Fruit fly (Drosophila melanogaster): Measurements from ENCODE around the gene Snmp1.

The Snmp1 gene

DNA sequence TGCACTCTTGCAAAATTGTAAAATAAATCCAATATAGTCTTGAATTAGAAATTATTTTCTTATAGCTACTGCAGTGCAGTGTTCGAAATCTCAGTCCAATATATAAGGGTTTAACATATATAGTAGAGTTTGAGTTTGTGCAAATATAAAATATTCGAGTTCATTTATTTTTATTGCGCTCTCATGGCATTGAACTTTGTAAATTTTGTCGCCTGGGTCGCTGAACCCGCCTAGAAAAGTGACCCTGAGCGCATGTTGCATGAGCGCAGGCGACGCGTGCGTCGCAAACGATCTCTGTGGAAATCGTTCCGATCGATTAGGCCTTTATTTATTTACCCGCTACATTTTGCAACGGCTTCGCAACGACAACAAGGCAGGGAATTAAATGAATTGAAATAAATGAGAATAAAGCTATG is 32.0 kb upstream of the Snmp1 start:
- TF ChIP-seq CG17806 (tag; optimal IDR thresholded peaks at IDR 0.05) (peak; percentile 65), Ets98B (GFP tag; IDR thresholded peaks at IDR 0.05) (peak; percentile 53), CG14655 (GFP tag; optimal IDR thresholded peaks at IDR 0.05) (peak; percentile 67), CG10348 (GFP tag; IDR thresholded peaks at IDR 0.05) (0 out of 2 replicates have a peak, but pooled peaks have one; percentile 27), EcR (GFP tag; optimal IDR thresholded peaks at IDR 0.05) (peak; percentile 89), fd96Ca (GFP tag; IDR thresholded peaks at IDR 0.05) (peak; percentile 78), gl (tag; optimal IDR thresholded peaks at IDR 0.05) (no peak), CG8159 (tag; optimal IDR thresholded peaks at IDR 0.05) (peak; percentile 70), rn (GFP tag; IDR thresholded peaks at IDR 0.05) (0 out of 2 replicates have a peak, but pooled peaks have one; percentile 24), CG8301 (tag; optimal IDR thresholded peaks at IDR 0.05) (peak; percentile 58), CG34367 (tag; optimal IDR thresholded peaks at IDR 0.05) (peak; percentile 57), CG13204 (GFP tag; optimal IDR thresholded peaks at IDR 0.05) (no peak), CG12605 (GFP tag; IDR thresholded peaks at IDR 0.05) (0 out of 2 replicates have a peak, but pooled peaks have one; percentile 36), CG4496 (GFP tag; IDR thresholded peaks at IDR 0.05) (peak; percentile 50; the same call in 1 of the 3 replicates), D1 (tag; optimal IDR thresholded peaks at IDR 0.05) (no peak), CG9948 (tag; optimal IDR thresholded peaks at IDR 0.05) (peak; percentile 65), CG15710 (tag; optimal IDR thresholded peaks at IDR 0.05) (peak; percentile 61), Snoo (tag; optimal IDR thresholded peaks at IDR 0.05) (peak; percentile 14), CG32121 (GFP tag; IDR thresholded peaks at IDR 0.05) (peak; percentile 57), Pif1A (GFP tag; optimal IDR thresholded peaks at IDR 0.05) (peak; percentile 66), Pif1B (GFP tag; optimal IDR thresholded peaks at IDR 0.05) (peak; percentile 63)

DNA sequence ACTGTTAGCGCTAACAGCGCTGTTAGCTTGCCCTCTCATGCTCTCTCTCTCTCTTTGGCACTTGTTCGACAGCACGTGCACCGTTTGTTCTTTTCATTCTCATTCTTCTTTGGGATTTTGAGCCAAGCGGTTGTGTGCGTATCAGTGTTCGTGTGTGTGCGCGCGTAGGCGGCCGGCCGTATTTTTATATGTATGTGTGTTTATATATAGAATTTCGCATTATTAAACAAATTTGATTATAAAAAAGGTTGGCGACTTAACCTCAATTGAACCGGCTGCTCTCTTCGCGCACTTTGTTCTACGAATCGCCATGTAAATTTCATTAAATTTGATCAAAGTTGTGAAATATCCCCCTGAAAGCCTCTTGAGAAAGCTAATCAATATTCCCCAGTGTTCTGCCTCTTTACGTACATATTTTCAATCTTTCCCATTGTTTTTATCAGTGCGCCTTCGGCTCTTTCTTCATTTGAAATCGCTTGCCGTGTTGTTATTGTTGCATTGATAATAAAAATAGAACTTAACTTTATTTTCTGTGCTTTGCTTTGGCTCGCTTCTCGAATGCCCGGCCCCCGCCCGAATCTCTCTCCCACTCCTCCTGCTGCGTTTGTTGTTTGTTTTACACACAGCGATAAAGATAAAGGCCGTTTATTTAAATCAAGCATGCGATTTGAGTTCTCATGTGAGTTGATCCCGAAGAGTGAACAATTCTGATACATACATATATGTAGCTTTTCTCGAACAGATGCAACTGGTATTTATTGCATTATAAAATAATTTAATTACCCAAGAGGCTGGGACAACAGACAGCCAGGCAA is 31.3 kb upstream of the Snmp1 start:
- peak; percentile 1 for TF ChIP-seq CG14655 (GFP tag; optimal IDR thresholded peaks at IDR 0.05)
- peak; percentile 27 for TF ChIP-seq EcR (GFP tag; optimal IDR thresholded peaks at IDR 0.05)
- TF ChIP-seq gl (tag; optimal IDR thresholded peaks at IDR 0.05) = no peak
- TF ChIP-seq D1 (tag; optimal IDR thresholded peaks at IDR 0.05) = no peak
- no peak for TF ChIP-seq Snoo (tag; optimal IDR thresholded peaks at IDR 0.05)
- no peak for TF ChIP-seq Pif1B (GFP tag; optimal IDR thresholded peaks at IDR 0.05)

DNA sequence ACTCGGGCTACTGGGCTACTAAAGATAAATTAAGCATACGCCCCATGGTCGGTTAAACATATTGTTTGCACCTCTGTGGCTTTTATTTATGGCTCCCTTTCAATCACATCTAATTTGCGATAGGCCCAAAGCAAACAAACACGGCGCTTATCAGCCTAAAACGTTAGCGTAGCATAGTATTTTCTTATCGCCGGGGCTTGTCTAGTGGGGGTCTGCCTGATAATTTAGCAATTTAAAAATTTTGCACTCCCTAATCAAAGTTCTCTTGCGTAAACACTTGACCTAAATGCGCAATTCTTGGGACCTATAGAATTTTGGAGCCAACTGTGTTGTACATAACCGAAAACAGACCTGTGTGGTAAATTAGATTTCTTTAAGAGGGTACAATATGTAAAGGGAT is 30.1 kb upstream of the Snmp1 start:
- TF ChIP-seq CG15710 (tag; optimal IDR thresholded peaks at IDR 0.05) (no peak), fd96Ca (GFP tag; IDR thresholded peaks at IDR 0.05) (no peak), CG14655 (GFP tag; optimal IDR thresholded peaks at IDR 0.05) (no peak), rn (GFP tag; IDR thresholded peaks at IDR 0.05) (no peak), gl (tag; optimal IDR thresholded peaks at IDR 0.05) (no peak), CG34367 (tag; optimal IDR thresholded peaks at IDR 0.05) (no peak), CG4496 (GFP tag; IDR thresholded peaks at IDR 0.05) (no peak), CG9948 (tag; optimal IDR thresholded peaks at IDR 0.05) (no peak), Pif1B (GFP tag; optimal IDR thresholded peaks at IDR 0.05) (no peak), CG32121 (GFP tag; IDR thresholded peaks at IDR 0.05) (no peak), CG8301 (tag; optimal IDR thresholded peaks at IDR 0.05) (no peak), CG13204 (GFP tag; optimal IDR thresholded peaks at IDR 0.05) (no peak), Snoo (tag; optimal IDR thresholded peaks at IDR 0.05) (no peak), D1 (tag; optimal IDR thresholded peaks at IDR 0.05) (no peak), CG17806 (tag; optimal IDR thresholded peaks at IDR 0.05) (no peak), EcR (GFP tag; optimal IDR thresholded peaks at IDR 0.05) (no peak), CG10348 (GFP tag; IDR thresholded peaks at IDR 0.05) (no peak), Pif1A (GFP tag; optimal IDR thresholded peaks at IDR 0.05) (no peak), CG8159 (tag; optimal IDR thresholded peaks at IDR 0.05) (no peak)

DNA sequence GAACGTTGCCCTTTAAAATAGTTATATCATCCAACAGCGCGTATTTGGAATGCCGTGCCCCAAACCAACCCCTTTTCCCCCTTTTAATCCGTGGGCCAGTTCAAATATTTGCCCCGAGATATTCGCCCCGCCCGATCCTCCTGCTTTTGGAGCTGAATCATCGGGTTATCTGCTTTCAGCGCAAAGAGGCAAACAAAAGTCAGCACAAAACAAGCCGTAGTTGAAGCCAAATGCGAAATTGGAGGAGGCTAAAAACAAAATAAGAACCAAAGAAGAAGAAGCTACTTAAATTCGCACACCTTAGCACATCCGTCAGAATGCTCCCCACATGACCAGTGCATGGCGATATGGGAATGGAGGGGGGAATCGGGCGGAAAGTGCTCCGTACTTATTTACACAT is 29.6 kb upstream of the Snmp1 start:
- TF ChIP-seq CG14655 (GFP tag; optimal IDR thresholded peaks at IDR 0.05) = no peak
- no peak for TF ChIP-seq rn (GFP tag; IDR thresholded peaks at IDR 0.05)
- no peak for TF ChIP-seq CG15710 (tag; optimal IDR thresholded peaks at IDR 0.05)
- no peak for TF ChIP-seq Snoo (tag; optimal IDR thresholded peaks at IDR 0.05)
- no peak for TF ChIP-seq fd96Ca (GFP tag; IDR thresholded peaks at IDR 0.05)
- TF ChIP-seq EcR (GFP tag; optimal IDR thresholded peaks at IDR 0.05) = no peak
- TF ChIP-seq D1 (tag; optimal IDR thresholded peaks at IDR 0.05) = no peak
- TF ChIP-seq CG8301 (tag; optimal IDR thresholded peaks at IDR 0.05) = no peak
- no peak for TF ChIP-seq CG13204 (GFP tag; optimal IDR thresholded peaks at IDR 0.05)
- TF ChIP-seq CG8159 (tag; optimal IDR thresholded peaks at IDR 0.05) = no peak
- no peak for TF ChIP-seq CG12605 (GFP tag; IDR thresholded peaks at IDR 0.05)
- no peak for TF ChIP-seq CG17806 (tag; optimal IDR thresholded peaks at IDR 0.05)
- no peak for TF ChIP-seq CG10348 (GFP tag; IDR thresholded peaks at IDR 0.05)
- TF ChIP-seq CG9948 (tag; optimal IDR thresholded peaks at IDR 0.05) = no peak
- no peak for TF ChIP-seq gl (tag; optimal IDR thresholded peaks at IDR 0.05)
- TF ChIP-seq Ets98B (GFP tag; IDR thresholded peaks at IDR 0.05) = no peak
- TF ChIP-seq Pif1B (GFP tag; optimal IDR thresholded peaks at IDR 0.05) = no peak
- no peak for TF ChIP-seq CG34367 (tag; optimal IDR thresholded peaks at IDR 0.05)
- TF ChIP-seq CG4496 (GFP tag; IDR thresholded peaks at IDR 0.05) = no peak
- no peak for TF ChIP-seq Pif1A (GFP tag; optimal IDR thresholded peaks at IDR 0.05)

DNA sequence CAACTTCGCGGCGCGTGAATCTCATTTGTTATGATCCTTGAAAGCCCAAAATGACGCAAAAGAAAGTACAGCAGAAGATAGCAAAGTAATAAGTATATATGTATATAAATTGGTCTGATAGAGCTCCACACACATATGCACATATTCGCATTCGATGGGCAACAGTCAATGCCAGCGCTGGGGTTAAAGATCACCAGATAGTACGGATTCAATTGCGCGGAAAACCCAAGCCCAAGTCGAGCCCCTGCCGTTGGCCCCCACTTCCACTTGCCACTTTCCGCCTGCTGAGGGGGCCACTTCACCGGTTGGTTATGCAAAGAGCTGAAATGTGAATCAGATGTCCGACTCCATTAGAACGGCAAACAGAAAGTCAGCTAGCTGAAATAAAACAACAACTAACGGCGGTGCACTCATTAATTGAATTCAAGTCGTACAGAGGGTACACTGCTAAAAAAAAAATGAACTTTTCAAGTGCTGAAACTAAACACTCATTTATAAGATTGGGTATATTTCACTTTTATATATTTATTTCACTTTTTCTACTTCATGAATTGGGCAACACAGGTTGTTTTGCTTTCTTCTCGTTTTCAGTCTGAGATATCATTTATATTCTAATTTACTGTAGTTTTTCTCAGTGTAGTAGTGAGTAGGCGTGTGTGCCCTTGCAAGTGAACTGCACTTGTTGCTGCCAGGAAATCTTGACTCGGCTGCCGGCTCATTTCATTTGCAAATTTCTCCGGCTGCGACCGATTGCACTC is 27.4 kb upstream of the Snmp1 start:
- 0 out of 2 replicates have a peak, but pooled peaks have one; percentile 39 for TF ChIP-seq CG12605 (GFP tag; IDR thresholded peaks at IDR 0.05)
- TF ChIP-seq Pif1B (GFP tag; optimal IDR thresholded peaks at IDR 0.05) = peak; percentile 2
- TF ChIP-seq CG4496 (GFP tag; IDR thresholded peaks at IDR 0.05) = peak; percentile 62; the same call in 2 of the 3 replicates
- TF ChIP-seq Ets98B (GFP tag; IDR thresholded peaks at IDR 0.05) = peak; percentile 29
- no peak for TF ChIP-seq rn (GFP tag; IDR thresholded peaks at IDR 0.05)
- peak; percentile 68 for TF ChIP-seq CG8159 (tag; optimal IDR thresholded peaks at IDR 0.05)
- no peak for TF ChIP-seq gl (tag; optimal IDR thresholded peaks at IDR 0.05)
- peak; percentile 43 for TF ChIP-seq Pif1A (GFP tag; optimal IDR thresholded peaks at IDR 0.05)
- peak; percentile 53 for TF ChIP-seq CG17806 (tag; optimal IDR thresholded peaks at IDR 0.05)
- peak; percentile 18 for TF ChIP-seq Snoo (tag; optimal IDR thresholded peaks at IDR 0.05)
- TF ChIP-seq CG34367 (tag; optimal IDR thresholded peaks at IDR 0.05) = peak; percentile 26
- TF ChIP-seq CG8301 (tag; optimal IDR thresholded peaks at IDR 0.05) = peak; percentile 62
- peak; percentile 41; the same call in 1 of the 2 replicates for TF ChIP-seq CG32121 (GFP tag; IDR thresholded peaks at IDR 0.05)
- no peak for TF ChIP-seq CG13204 (GFP tag; optimal IDR thresholded peaks at IDR 0.05)
- TF ChIP-seq CG15710 (tag; optimal IDR thresholded peaks at IDR 0.05) = peak; percentile 56
- peak; percentile 42 for TF ChIP-seq CG9948 (tag; optimal IDR thresholded peaks at IDR 0.05)
- no peak for TF ChIP-seq D1 (tag; optimal IDR thresholded peaks at IDR 0.05)
- 0 out of 3 replicates have a peak, but pooled peaks have one; percentile 15 for TF ChIP-seq fd96Ca (GFP tag; IDR thresholded peaks at IDR 0.05)
- peak; percentile 66 for TF ChIP-seq CG14655 (GFP tag; optimal IDR thresholded peaks at IDR 0.05)
- TF ChIP-seq CG10348 (GFP tag; IDR thresholded peaks at IDR 0.05) = no peak
- TF ChIP-seq EcR (GFP tag; optimal IDR thresholded peaks at IDR 0.05) = no peak

Data from whole organism, pupa.